Comparison of ENCODE assay signal across 1 fruit fly cellular context in genomic region chrX:9106212-9106774, dm6.
TF ChIP-seq lines count a peak whose summit lies in the region.

Gene Bx42 (minus strand): TSS chrX:9106604.

TF ChIP-seq in whole organism, embryonic, 481 proteins besides CTCF, POLR2A, EP300 and RAD21 (continued from another document):
- TF ChIP-seq CG8924 (tag; optimal IDR thresholded peaks at IDR 0.05; lab: Kevin White, UChicago), result no peak
- no peak for TF ChIP-seq Dbx (GFP tag; IDR thresholded peaks at IDR 0.05; lab: Robert Waterston, UW)
- TF ChIP-seq dmrt99B (tag; optimal IDR thresholded peaks at IDR 0.05; lab: Kevin White, UChicago), result no peak
- no peak for TF ChIP-seq lbe (GFP tag; optimal IDR thresholded peaks at IDR 0.05; lab: Kevin White, UChicago)
- no peak for TF ChIP-seq CG18619 (GFP tag; optimal IDR thresholded peaks at IDR 0.05; lab: Kevin White, UChicago)
- TF ChIP-seq CG16779 (GFP tag; IDR thresholded peaks at IDR 0.05; lab: Robert Waterston, UW), result no peak
- no peak for TF ChIP-seq Fer1 (GFP tag; optimal IDR thresholded peaks at IDR 0.05; lab: Kevin White, UChicago)
- TF ChIP-seq CG11085 (GFP tag; IDR thresholded peaks at IDR 0.05; lab: Robert Waterston, UW), result no peak
- TF ChIP-seq p53 (GFP tag; optimal IDR thresholded peaks at IDR 0.05; lab: Kevin White, UChicago), result no peak
- peak; percentile 96 for TF ChIP-seq MESR4 (GFP tag; optimal IDR thresholded peaks at IDR 0.05; lab: Kevin White, UChicago)
- TF ChIP-seq CG14965 (GFP tag; optimal IDR thresholded peaks at IDR 0.05; lab: Kevin White, UChicago; ENCODE audit: borderline replicate concordance), result no peak
- no peak for TF ChIP-seq CG15011 (GFP tag; optimal IDR thresholded peaks at IDR 0.05; lab: Kevin White, UChicago)
- no peak for TF ChIP-seq ci (GFP tag; IDR thresholded peaks at IDR 0.05; lab: Robert Waterston, UW)
- no peak for TF ChIP-seq jing (GFP tag; optimal IDR thresholded peaks at IDR 0.05; lab: Kevin White, UChicago)
- TF ChIP-seq phol (tag; optimal IDR thresholded peaks at IDR 0.05; lab: Kevin White, UChicago), result peak; percentile 37
- peak; percentile 77 for TF ChIP-seq gfzf (GFP tag; optimal IDR thresholded peaks at IDR 0.05; lab: Kevin White, UChicago)
- peak; percentile 54 for TF ChIP-seq CG9876 (GFP tag; optimal IDR thresholded peaks at IDR 0.05; lab: Kevin White, UChicago)
- no peak for TF ChIP-seq Nf-YA (GFP tag; IDR thresholded peaks at IDR 0.05; lab: Robert Waterston, UW)
- TF ChIP-seq CG31388 (GFP tag; optimal IDR thresholded peaks at IDR 0.05; lab: Kevin White, UChicago), result no peak
- TF ChIP-seq Mad (GFP tag; optimal IDR thresholded peaks at IDR 0.05; lab: Kevin White, UChicago), result no peak
- TF ChIP-seq CG1529 (GFP tag; optimal IDR thresholded peaks at IDR 0.05; lab: Kevin White, UChicago), result no peak
- TF ChIP-seq slbo (GFP tag; IDR thresholded peaks at IDR 0.05; lab: Robert Waterston, UW), result no peak
- TF ChIP-seq bcd (GFP tag; optimal IDR thresholded peaks at IDR 0.05; lab: Kevin White, UChicago), result no peak
- no peak for TF ChIP-seq CG14050 (GFP tag; IDR thresholded peaks at IDR 0.05; lab: Robert Waterston, UW)
- no peak for TF ChIP-seq Kr (GFP tag; optimal IDR thresholded peaks at IDR 0.05; lab: Kevin White, UChicago)
- no peak for TF ChIP-seq CG17328 (GFP tag; IDR thresholded peaks at IDR 0.05; lab: Robert Waterston, UW)
- TF ChIP-seq ato (GFP tag; IDR thresholded peaks at IDR 0.05; lab: Robert Waterston, UW; ENCODE audit: partially characterized antibody), result no peak
- TF ChIP-seq schlank (tag; optimal IDR thresholded peaks at IDR 0.05; lab: Kevin White, UChicago), result no peak
- no peak for TF ChIP-seq CG11398 (GFP tag; optimal IDR thresholded peaks at IDR 0.05; lab: Kevin White, UChicago)
- no peak for TF ChIP-seq E2f1 (GFP tag; IDR thresholded peaks at IDR 0.05; lab: Robert Waterston, UW)
- no peak for TF ChIP-seq gro (GFP tag; optimal IDR thresholded peaks at IDR 0.05; lab: Kevin White, UChicago)
- no peak for TF ChIP-seq CG4360 (GFP tag; IDR thresholded peaks at IDR 0.05; lab: Robert Waterston, UW)
- TF ChIP-seq Sin3A (optimal IDR thresholded peaks at IDR 0.05; lab: Kevin White, UChicago), result peak; percentile 1
- TF ChIP-seq bbx (GFP tag; IDR thresholded peaks at IDR 0.05; lab: Robert Waterston, UW; ENCODE audit: partially characterized antibody), result peak; percentile 15; the same call in 1 of the 2 replicates
- no peak for TF ChIP-seq CG14441 (GFP tag; IDR thresholded peaks at IDR 0.05; lab: Robert Waterston, UW)
- 0 out of 3 replicates have a peak, but pooled peaks have one; percentile 26 for TF ChIP-seq HLH4C (GFP tag; IDR thresholded peaks at IDR 0.05; lab: Robert Waterston, UW; ENCODE audit: partially characterized antibody)
- no peak for TF ChIP-seq CG32532 (GFP tag; IDR thresholded peaks at IDR 0.05; lab: Robert Waterston, UW)
- TF ChIP-seq caup (GFP tag; optimal IDR thresholded peaks at IDR 0.05; lab: Kevin White, UChicago; ENCODE audit: severe bottlenecking), result no peak
- no peak for TF ChIP-seq CG12104 (GFP tag; optimal IDR thresholded peaks at IDR 0.05; lab: Kevin White, UChicago)
- TF ChIP-seq slou (GFP tag; optimal IDR thresholded peaks at IDR 0.05; lab: Kevin White, UChicago), result no peak
- TF ChIP-seq btn (GFP tag; optimal IDR thresholded peaks at IDR 0.05; lab: Kevin White, UChicago), result no peak
- no peak for TF ChIP-seq ATbp (GFP tag; optimal IDR thresholded peaks at IDR 0.05; lab: Kevin White, UChicago)
- TF ChIP-seq tap (tag; optimal IDR thresholded peaks at IDR 0.05; lab: Kevin White, UChicago), result no peak
- no peak for TF ChIP-seq CG3726 (GFP tag; IDR thresholded peaks at IDR 0.05; lab: Robert Waterston, UW)
- TF ChIP-seq CG13775 (GFP tag; optimal IDR thresholded peaks at IDR 0.05; lab: Kevin White, UChicago), result peak; percentile 25
- TF ChIP-seq z (GFP tag; IDR thresholded peaks at IDR 0.05; lab: Robert Waterston, UW), result no peak
- no peak for TF ChIP-seq CG11093 (GFP tag; IDR thresholded peaks at IDR 0.05; lab: Robert Waterston, UW)
- TF ChIP-seq Ada2b (GFP tag; IDR thresholded peaks at IDR 0.05; lab: Robert Waterston, UW), result no peak
- TF ChIP-seq HmgD (GFP tag; optimal IDR thresholded peaks at IDR 0.05; lab: Kevin White, UChicago), result no peak
- TF ChIP-seq Med (GFP tag; lab: Kevin White, UChicago), result peak; percentile 68
TF ChIP-seq in whole organism, embryonic: peak in this region for 44.
